Fruit fly (Drosophila melanogaster): ENCODE measurements around the gene AdamTS-B.

- TF ChIP-seq CG17806 (tag; optimal IDR thresholded peaks at IDR 0.05) (no peak), fd96Ca (GFP tag; IDR thresholded peaks at IDR 0.05) (no peak)
Observed at dm6 chrX:5679933-5680667, 18.3 kb upstream of the AdamTS-B start, which contains the start of the genes Tre1 and Gr5a.

All from whole organism, pupa.